Fruit fly (Drosophila melanogaster) whole organism, wandering third instar larva: Measurements from ENCODE around the gene Tbc1d8-9.

Source experiments
- Hr83 ChIP-seq: fragments of 200-300 bp; sonication (Bioruptor generic); optimal IDR thresholded peaks from 2 replicates; lab custom pipeline; 2016; ENCODE audit warnings: missing biosample characterization, mild to moderate bottlenecking, missing genetic modification characterization, moderate library complexity; ENCODE audit not compliant: poor library complexity, severe bottlenecking
- OdsH ChIP-seq: fragments of 200-800 bp; sonication (Bioruptor generic); optimal IDR thresholded peaks from 2 replicates; lab custom pipeline; 2016; ENCODE audit warnings: missing biosample characterization, mild to moderate bottlenecking, missing genetic modification characterization
- dl ChIP-seq, 2 experiments: fragments of 175-275, 200-275 bp in 1 of 2; fragments of 200-275 bp in 1 of 2; sonication (Bioruptor generic); optimal IDR thresholded peaks; lab custom pipeline; 2018; ENCODE audit warnings: mild to moderate bottlenecking in 2 of 2, missing biosample characterization in 2 of 2, missing genetic modification characterization in 2 of 2, moderate library complexity in 2 of 2; ENCODE audit not compliant: partially characterized antibody in 2 of 2, insufficient read depth in 1 of 2
- ey ChIP-seq: fragments of 200-800 bp; sonication (Bioruptor generic); optimal IDR thresholded peaks from 2 replicates; lab custom pipeline; 2016; ENCODE audit warnings: missing biosample characterization, missing genetic modification characterization
- lola ChIP-seq: fragments of >200 bp; optimal IDR thresholded peaks from 2 replicates; lab custom pipeline; 2017; ENCODE audit warnings: missing biosample characterization, missing genetic modification characterization
- psq ChIP-seq: fragments of 200-800 bp; sonication (Bioruptor generic); optimal IDR thresholded peaks from 3 replicates; lab custom pipeline; 2017; ENCODE audit warnings: missing biosample characterization, mild to moderate bottlenecking, missing genetic modification characterization, moderate library complexity
- rgr ChIP-seq: fragments of 200-800 bp; sonication (Bioruptor generic); optimal IDR thresholded peaks from 3 replicates; lab custom pipeline; 2016; ENCODE audit warnings: missing biosample characterization, mild to moderate bottlenecking, missing genetic modification characterization
- sv ChIP-seq: fragments of 200-800 bp; sonication (Bioruptor generic); optimal IDR thresholded peaks from 3 replicates; lab custom pipeline; 2016; ENCODE audit warnings: missing biosample characterization, missing genetic modification characterization
- tai ChIP-seq: sonication (Bioruptor generic); optimal IDR thresholded peaks from 2 replicates; lab custom pipeline; 2016; ENCODE audit warnings: missing biosample characterization, missing genetic modification characterization

DNA sequence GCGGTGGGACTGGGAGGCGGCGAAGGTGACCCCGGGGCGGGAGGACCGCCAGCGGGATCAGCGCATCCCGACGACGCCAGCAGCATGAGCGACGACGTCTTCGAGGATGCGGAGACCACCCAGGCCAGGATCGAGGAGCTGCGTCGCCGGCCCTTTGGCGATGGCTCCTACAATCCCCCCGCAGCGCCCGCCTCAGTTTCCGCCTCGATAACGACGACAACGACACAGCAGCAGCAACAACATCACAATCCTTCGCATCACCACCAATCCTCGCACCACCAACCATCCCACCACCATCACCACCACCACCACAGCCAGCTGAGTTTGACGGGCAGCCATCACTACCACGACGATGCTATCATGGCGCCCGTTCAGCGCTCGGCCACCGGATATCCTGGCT is 23.6 kb downstream of the Tbc1d8-9 start:
- TF ChIP-seq lola (no peak), dl (GFP tag; optimal IDR thresholded peaks at IDR 0.05; lab: Kevin White, UChicago; ENCODE audit: insufficient read depth in 1 of 2, partially characterized antibody in 2 of 2) (no peak), Hr83 (GFP tag; lab: Kevin White, UChicago) (no peak), psq (GFP tag; lab: Kevin White, UChicago) (no peak), sv (GFP tag; lab: Kevin White, UChicago) (no peak), OdsH (GFP tag; lab: Kevin White, UChicago) (no peak), ey (GFP tag; lab: Kevin White, UChicago) (no peak), tai (GFP tag; lab: Kevin White, UChicago) (no peak), rgr (GFP tag; lab: Kevin White, UChicago) (no peak)
